Fruit fly (Drosophila melanogaster): ENCODE data around the gene CG2059.

CG2059 gene

dm6 chrX:7333858-7334800, 48.0 kb downstream of the CG2059 start (continued):
- TF ChIP-seq dl (GFP tag; optimal IDR thresholded peaks at IDR 0.05; ENCODE audit: insufficient read depth in 1 of 2, partially characterized antibody in 2 of 2) (no peak), Abd-B (GFP tag; optimal IDR thresholded peaks at IDR 0.05) (no peak), usp (GFP tag; optimal IDR thresholded peaks at IDR 0.05) (no peak), foxo (GFP tag; optimal IDR thresholded peaks at IDR 0.05) (peak in 1 of 2 experiments; percentile 56), Jra (GFP tag; optimal IDR thresholded peaks at IDR 0.05) (no peak), Hr83 (GFP tag; optimal IDR thresholded peaks at IDR 0.05; ENCODE audit: poor library complexity, severe bottlenecking) (no peak), jim (GFP tag; optimal IDR thresholded peaks at IDR 0.05) (no peak)

- TF ChIP-seq jim (GFP tag; optimal IDR thresholded peaks at IDR 0.05) (no peak), dmrt93B (GFP tag; optimal IDR thresholded peaks at IDR 0.05) (no peak), sv (GFP tag; optimal IDR thresholded peaks at IDR 0.05) (peak; percentile 26), woc (GFP tag; optimal IDR thresholded peaks at IDR 0.05) (no peak), Sp1 (GFP tag; optimal IDR thresholded peaks at IDR 0.05) (peak; percentile 35), sage (GFP tag; optimal IDR thresholded peaks at IDR 0.05) (no peak), HLH106 (tag; optimal IDR thresholded peaks at IDR 0.05) (peak; percentile 41), usp (GFP tag; optimal IDR thresholded peaks at IDR 0.05) (no peak)
Measured at dm6 chrX:7334801-7335176, 48.6 kb downstream of the CG2059 start.

- TF ChIP-seq CG9705 (GFP tag; optimal IDR thresholded peaks at IDR 0.05) (peak; percentile 41), N (GFP tag; optimal IDR thresholded peaks at IDR 0.05) (no peak), Sp1 (GFP tag; optimal IDR thresholded peaks at IDR 0.05) (peak; percentile 81), Rel (GFP tag; optimal IDR thresholded peaks at IDR 0.05) (peak; percentile 18), Rel (tag; optimal IDR thresholded peaks at IDR 0.05) (peak; percentile 12), usp (GFP tag; optimal IDR thresholded peaks at IDR 0.05) (no peak), fru (GFP tag; optimal IDR thresholded peaks at IDR 0.05) (peak; percentile 93), psq (GFP tag; optimal IDR thresholded peaks at IDR 0.05) (peak; percentile 67), OdsH (GFP tag; optimal IDR thresholded peaks at IDR 0.05) (peak; percentile 69), h (GFP tag; optimal IDR thresholded peaks at IDR 0.05) (peak; percentile 78), brk (GFP tag; optimal IDR thresholded peaks at IDR 0.05) (peak; percentile 89), sage (GFP tag; optimal IDR thresholded peaks at IDR 0.05) (peak; percentile 46), jim (GFP tag; optimal IDR thresholded peaks at IDR 0.05) (no peak), Jra (GFP tag; optimal IDR thresholded peaks at IDR 0.05) (peak; percentile 3), Dif (GFP tag; optimal IDR thresholded peaks at IDR 0.05; ENCODE audit: partially characterized antibody) (no peak), ey (GFP tag; optimal IDR thresholded peaks at IDR 0.05) (peak; percentile 79), HLH106 (tag; optimal IDR thresholded peaks at IDR 0.05) (peak; percentile 81), Hnf4 (GFP tag; optimal IDR thresholded peaks at IDR 0.05) (peak; percentile 3), Mio (GFP tag; optimal IDR thresholded peaks at IDR 0.05) (no peak), woc (GFP tag; optimal IDR thresholded peaks at IDR 0.05) (peak; percentile 64), foxo (GFP tag; optimal IDR thresholded peaks at IDR 0.05) (peak in 1 of 2 experiments; percentile 89), dmrt93B (GFP tag; optimal IDR thresholded peaks at IDR 0.05) (peak; percentile 53), br (GFP tag; optimal IDR thresholded peaks at IDR 0.05) (peak; percentile 58), Vsx2 (GFP tag; optimal IDR thresholded peaks at IDR 0.05; ENCODE audit: partially characterized antibody) (no peak), Abd-B (GFP tag; optimal IDR thresholded peaks at IDR 0.05) (no peak), CG32264 (GFP tag; optimal IDR thresholded peaks at IDR 0.05) (no peak), rgr (GFP tag; optimal IDR thresholded peaks at IDR 0.05) (peak; percentile 60)
Measured at dm6 chrX:7335524-7335991, 49.4 kb downstream of the CG2059 start.
